Fruit fly (Drosophila melanogaster): ENCODE data around the gene ImpL1.

The ImpL1 gene

dm6 chr3L:13433522-13433921, 51.0 kb downstream of the ImpL1 start:
- TF ChIP-seq toe (GFP tag; optimal IDR thresholded peaks at IDR 0.05) = no peak
- TF ChIP-seq CG1620 (GFP tag; optimal IDR thresholded peaks at IDR 0.05) = no peak
- TF ChIP-seq CG14711 (tag; optimal IDR thresholded peaks at IDR 0.05) = no peak
- TF ChIP-seq CG7101 (tag; optimal IDR thresholded peaks at IDR 0.05) = no peak
- no peak for TF ChIP-seq CG12768 (GFP tag; optimal IDR thresholded peaks at IDR 0.05)
- TF ChIP-seq CG7045 (GFP tag; optimal IDR thresholded peaks at IDR 0.05) = no peak
- no peak for TF ChIP-seq cnc (optimal IDR thresholded peaks at IDR 0.05)
- no peak for TF ChIP-seq CG11617 (GFP tag; optimal IDR thresholded peaks at IDR 0.05)
- TF ChIP-seq bab1 (GFP tag; optimal IDR thresholded peaks at IDR 0.05) = no peak
- no peak for TF ChIP-seq CG5204 (GFP tag; optimal IDR thresholded peaks at IDR 0.05)
- TF ChIP-seq Crg-1 (GFP tag; optimal IDR thresholded peaks at IDR 0.05) = no peak
- no peak for TF ChIP-seq ovo (GFP tag; optimal IDR thresholded peaks at IDR 0.05)
